Fruit fly (Drosophila melanogaster) whole organism, adult: ENCODE data around the gene ZnT86D.

ENCODE experiments used
- CG11617 ChIP-seq: fragments of 200-800 bp; sonication (Bioruptor generic); optimal IDR thresholded peaks from 2 replicates; lab custom pipeline; 2017; ENCODE audit warnings: mild to moderate bottlenecking, missing biosample characterization, missing genetic modification reagents, missing genetic modification characterization
- CG12768 ChIP-seq: fragments of 200-800 bp; sonication (Bioruptor generic); optimal IDR thresholded peaks from 2 replicates; lab custom pipeline; 2017; ENCODE audit warnings: missing biosample characterization, missing genetic modification characterization, mild to moderate bottlenecking, moderate library complexity, missing genetic modification reagents
- CG14711 ChIP-seq: fragments of 200-800 bp; sonication (Bioruptor generic); optimal IDR thresholded peaks from 2 replicates; lab custom pipeline; 2018; ENCODE audit warnings: missing biosample characterization, mild to moderate bottlenecking, missing genetic modification characterization, moderate library complexity
- CG1620 ChIP-seq: fragments of 200-800 bp; sonication (Bioruptor generic); optimal IDR thresholded peaks from 2 replicates; lab custom pipeline; 2016; ENCODE audit warnings: missing biosample characterization, missing genetic modification characterization
- CG33017 ChIP-seq: fragments of 200-800 bp; sonication (Bioruptor generic); optimal IDR thresholded peaks from 2 replicates; lab custom pipeline; 2018; ENCODE audit warnings: missing biosample characterization, mild to moderate bottlenecking, missing genetic modification characterization, moderate library complexity
- CG5204 ChIP-seq: fragments of 200-800 bp; sonication (Bioruptor generic); optimal IDR thresholded peaks from 2 replicates; lab custom pipeline; 2016; ENCODE audit warnings: missing biosample characterization, missing genetic modification characterization
- CG7045 ChIP-seq: fragments of 200-800 bp; sonication (Bioruptor generic); optimal IDR thresholded peaks from 2 replicates; lab custom pipeline; 2017; ENCODE audit warnings: missing biosample characterization, mild to moderate bottlenecking, missing genetic modification characterization
- CG7101 ChIP-seq: fragments of 200-800 bp; sonication (Bioruptor generic); optimal IDR thresholded peaks from 2 replicates; lab custom pipeline; 2018; ENCODE audit warnings: missing biosample characterization, mild to moderate bottlenecking, missing genetic modification characterization, moderate library complexity
- Clk ChIP-seq: fragments of 200-800 bp; sonication (Bioruptor generic); optimal IDR thresholded peaks from 2 replicates; lab custom pipeline; 2017; ENCODE audit warnings: missing biosample characterization, missing genetic modification characterization
- Crg-1 ChIP-seq: fragments of 200-800 bp; sonication (Bioruptor generic); optimal IDR thresholded peaks from 2 replicates; lab custom pipeline; 2016; ENCODE audit warnings: missing biosample characterization, missing genetic modification characterization
- Hr96 ChIP-seq: fragments of 200-800 bp; sonication (Bioruptor generic); optimal IDR thresholded peaks from 2 replicates; lab custom pipeline; 2016; ENCODE audit warnings: missing biosample characterization, missing genetic modification characterization
- Mnt ChIP-seq: fragments of 200-800 bp; sonication (Bioruptor generic); optimal IDR thresholded peaks from 2 replicates; lab custom pipeline; 2016; ENCODE audit warnings: missing biosample characterization, mild to moderate bottlenecking, missing genetic modification characterization
- bab1 ChIP-seq: fragments of 200-800 bp; sonication (Bioruptor generic); optimal IDR thresholded peaks from 3 replicates; lab custom pipeline; 2019; ENCODE audit warnings: missing biosample characterization, mild to moderate bottlenecking, missing genetic modification characterization, moderate library complexity
- cic ChIP-seq: fragments of 200-800 bp; sonication (Bioruptor generic); optimal IDR thresholded peaks from 2 replicates; lab custom pipeline; 2017; ENCODE audit warnings: missing biosample characterization, mild to moderate bottlenecking, missing genetic modification characterization, moderate library complexity
- cnc ChIP-seq, 2 experiments: fragments of >200 bp; optimal IDR thresholded peaks; 2 replicates each; lab custom pipeline; 2017
- kay ChIP-seq: fragments of 200-800 bp; sonication (Bioruptor generic); peaks from one replicate; lab custom pipeline; 2016; ENCODE audit warnings: missing biosample characterization, missing genetic modification characterization, borderline replicate concordance
- ovo ChIP-seq: fragments of 200-800 bp; sonication (Bioruptor generic); optimal IDR thresholded peaks from 2 replicates; lab custom pipeline; 2016; ENCODE audit warnings: missing biosample characterization, missing genetic modification characterization
- pad ChIP-seq: fragments of 200-800 bp; sonication (Bioruptor generic); optimal IDR thresholded peaks from 3 replicates; lab custom pipeline; 2017; ENCODE audit warnings: missing biosample characterization, missing genetic modification characterization, mild to moderate bottlenecking, moderate library complexity, missing genetic modification reagents
- tj ChIP-seq: fragments of 200-800 bp; sonication (Bioruptor generic); optimal IDR thresholded peaks from 3 replicates; lab custom pipeline; 2017; ENCODE audit warnings: missing biosample characterization, mild to moderate bottlenecking, missing genetic modification characterization, moderate library complexity
- toe ChIP-seq: fragments of 200-800 bp; sonication (Bioruptor generic); optimal IDR thresholded peaks from 2 replicates; lab custom pipeline; 2016; ENCODE audit warnings: missing biosample characterization, missing genetic modification characterization

ZnT86D gene

DNA sequence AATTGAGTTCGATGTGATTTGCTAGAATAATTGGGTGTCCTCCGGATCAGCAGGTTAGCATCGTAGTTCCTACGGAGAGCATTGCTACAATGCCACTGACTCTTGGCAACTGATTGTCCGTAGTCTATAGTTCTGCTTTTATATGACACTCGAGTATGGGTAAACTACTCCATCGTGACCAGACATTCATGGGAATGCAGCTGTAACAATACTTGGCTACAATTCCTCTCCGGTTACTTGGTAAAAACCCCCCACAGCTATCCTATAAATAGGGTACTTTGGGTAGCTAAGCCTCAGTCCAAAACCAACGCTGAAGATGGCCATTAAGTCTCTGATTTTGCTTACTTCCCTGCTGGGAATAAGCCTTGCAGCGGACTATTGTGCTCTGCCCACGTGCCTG, 10.9 kb upstream of the ZnT86D start, which contains the start of gene scpr-C:
TSS of gene scpr-C (plus strand) at position 301 of the 400 bp plus-strand sequence.
- TF ChIP-seq toe (GFP tag; lab: Kevin White, UChicago) (no peak), CG33017 (no peak), Mnt (GFP tag; lab: Kevin White, UChicago) (no peak), kay (GFP tag; lab: Kevin White, UChicago) (no peak), cnc (optimal IDR thresholded peaks at IDR 0.05; lab: Kevin White, UChicago) (no peak), Clk (GFP tag; lab: Kevin White, UChicago) (no peak), CG7045 (GFP tag; lab: Kevin White, UChicago) (no peak), Crg-1 (GFP tag; lab: Kevin White, UChicago) (no peak), CG14711 (tag; lab: Kevin White, UChicago) (no peak), CG7101 (tag; lab: Kevin White, UChicago) (no peak), CG12768 (GFP tag; lab: Kevin White, UChicago) (no peak)

DNA sequence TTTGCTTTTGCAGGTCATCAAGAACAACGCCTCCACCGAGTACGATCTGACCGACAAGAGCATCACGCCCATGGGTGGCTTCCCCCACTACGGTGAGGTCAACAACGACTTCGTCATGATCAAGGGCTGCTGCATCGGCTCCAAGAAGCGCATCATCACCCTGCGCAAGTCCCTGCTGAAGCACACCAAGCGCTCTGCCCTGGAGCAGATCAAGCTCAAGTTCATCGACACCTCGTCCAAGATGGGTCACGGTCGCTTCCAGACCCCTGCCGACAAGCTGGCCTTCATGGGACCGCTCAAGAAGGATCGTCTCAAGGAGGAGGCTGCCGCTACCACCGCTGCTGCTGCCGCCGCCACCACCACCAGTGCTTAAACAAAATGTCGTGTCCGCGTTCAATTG, 10.1 kb upstream of the ZnT86D start:
- TF ChIP-seq CG5204 (GFP tag; lab: Kevin White, UChicago) (no peak), CG14711 (tag; lab: Kevin White, UChicago) (no peak)

DNA sequence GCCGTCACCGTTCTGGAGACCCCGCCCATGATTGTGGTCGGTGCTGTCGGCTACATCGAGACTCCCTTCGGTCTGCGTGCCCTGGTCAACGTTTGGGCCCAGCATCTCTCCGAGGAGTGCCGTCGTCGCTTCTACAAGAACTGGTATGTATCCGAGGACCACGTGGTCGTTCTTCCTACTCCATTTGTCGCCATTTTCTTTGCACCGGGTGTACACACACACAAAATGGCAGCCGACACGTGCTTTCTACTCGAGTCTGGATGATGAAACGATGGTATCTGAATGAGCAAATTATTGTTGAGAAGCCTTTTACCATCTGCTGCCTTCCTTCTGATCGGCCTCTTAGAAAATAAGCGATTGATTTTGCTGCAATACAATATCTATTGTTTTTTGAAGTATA, 8.2 kb upstream of the ZnT86D start:
- TF ChIP-seq bab1 (GFP tag; lab: Kevin White, UChicago) (no peak), Mnt (GFP tag; lab: Kevin White, UChicago) (peak; percentile 3), CG11617 (no peak), kay (GFP tag; lab: Kevin White, UChicago) (no peak)

DNA sequence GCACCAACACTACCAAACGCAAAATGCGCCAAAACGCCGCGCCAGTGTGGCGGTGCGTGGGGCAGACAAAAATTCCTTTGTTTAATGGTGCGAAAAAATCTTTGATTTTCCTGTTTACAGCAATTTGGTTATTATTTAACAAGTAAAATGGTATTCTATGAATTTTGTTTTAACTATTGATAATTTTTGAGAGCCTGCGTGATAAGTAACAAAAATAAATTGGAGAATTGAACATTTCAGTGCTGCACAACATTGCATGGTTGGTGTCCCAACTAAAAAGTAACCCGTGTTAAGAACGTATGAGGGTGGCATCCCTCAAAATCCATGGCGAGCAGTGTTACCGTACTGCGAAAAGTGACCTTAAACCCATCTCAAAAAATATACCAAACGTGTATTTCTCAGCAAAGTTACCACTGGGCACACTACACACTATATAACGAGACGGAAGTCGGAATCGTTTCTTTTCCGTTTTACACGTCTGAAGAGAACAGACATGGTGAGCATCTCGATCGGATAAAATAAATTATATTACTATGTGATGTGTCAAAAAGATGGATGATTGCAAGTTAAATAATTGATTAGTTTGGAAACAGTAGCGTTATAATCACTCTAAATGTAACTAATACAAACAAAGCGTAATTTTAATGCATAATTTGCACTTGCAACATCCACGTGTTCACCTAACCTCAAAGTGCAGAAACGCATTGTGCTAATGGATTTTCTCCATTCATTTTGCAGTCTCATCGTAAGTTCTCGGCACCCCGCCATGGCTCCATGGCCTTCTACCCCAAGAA, 7.3 kb upstream of the ZnT86D start, which contains the start of the genes CG6693 and RpL3:
TSS of gene CG6693 (minus strand) at position 203 of the 794 bp plus-strand sequence.
TSS of gene RpL3 (plus strand) at position 458 of the 794 bp plus-strand sequence.
- TF ChIP-seq tj (GFP tag; lab: Kevin White, UChicago) (peak; percentile 56), CG33017 (peak; percentile 90), toe (GFP tag; lab: Kevin White, UChicago) (peak; percentile 68), pad (GFP tag; lab: Kevin White, UChicago) (peak; percentile 73), CG12768 (GFP tag; lab: Kevin White, UChicago) (peak; percentile 85), cic (GFP tag; lab: Kevin White, UChicago) (peak; percentile 75), CG14711 (tag; lab: Kevin White, UChicago) (peak; percentile 57), Mnt (GFP tag; lab: Kevin White, UChicago) (peak; percentile 97), cnc (optimal IDR thresholded peaks at IDR 0.05; lab: Kevin White, UChicago) (peak in 1 of 2 experiments; percentile 46), CG7101 (tag; lab: Kevin White, UChicago) (peak; percentile 91), CG11617 (peak; percentile 84), bab1 (GFP tag; lab: Kevin White, UChicago) (peak; percentile 87), CG7045 (GFP tag; lab: Kevin White, UChicago) (peak; percentile 69), Hr96 (GFP tag; lab: Kevin White, UChicago) (peak; percentile 81), CG1620 (GFP tag; lab: Kevin White, UChicago) (peak; percentile 73), CG5204 (GFP tag; lab: Kevin White, UChicago) (no peak), ovo (peak; percentile 39), kay (GFP tag; lab: Kevin White, UChicago) (no peak), Crg-1 (GFP tag; lab: Kevin White, UChicago) (peak; percentile 78), Clk (GFP tag; lab: Kevin White, UChicago) (peak; percentile 54)

DNA sequence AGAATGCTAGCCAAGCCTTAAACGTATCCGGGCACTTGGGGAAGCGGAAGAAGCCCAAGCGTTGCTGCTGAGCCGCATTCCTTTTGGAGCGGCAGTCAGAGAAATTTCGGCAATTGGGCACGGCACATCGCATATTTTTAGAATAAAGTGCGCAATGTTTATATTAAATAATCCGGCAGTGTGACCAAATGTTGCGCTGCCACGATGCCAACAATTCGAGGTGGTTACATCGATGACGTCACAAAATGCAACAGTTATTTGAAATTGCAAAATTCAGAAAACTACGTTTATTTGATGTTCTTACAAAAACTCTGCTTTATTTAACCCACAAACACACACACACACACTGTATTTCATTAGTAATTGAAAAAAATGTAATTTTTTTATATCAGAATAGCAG, 5.5 kb upstream of the ZnT86D start, which contains the start of gene CG6689:
TSS of gene CG6689 (minus strand) at position 182 of the 400 bp plus-strand sequence.
- TF ChIP-seq CG5204 (GFP tag; lab: Kevin White, UChicago) = no peak
- TF ChIP-seq kay (GFP tag; lab: Kevin White, UChicago) = no peak
- TF ChIP-seq Mnt (GFP tag; lab: Kevin White, UChicago) = peak; percentile 13
- TF ChIP-seq Crg-1 (GFP tag; lab: Kevin White, UChicago) = no peak
- peak; percentile 6 for TF ChIP-seq CG11617

DNA sequence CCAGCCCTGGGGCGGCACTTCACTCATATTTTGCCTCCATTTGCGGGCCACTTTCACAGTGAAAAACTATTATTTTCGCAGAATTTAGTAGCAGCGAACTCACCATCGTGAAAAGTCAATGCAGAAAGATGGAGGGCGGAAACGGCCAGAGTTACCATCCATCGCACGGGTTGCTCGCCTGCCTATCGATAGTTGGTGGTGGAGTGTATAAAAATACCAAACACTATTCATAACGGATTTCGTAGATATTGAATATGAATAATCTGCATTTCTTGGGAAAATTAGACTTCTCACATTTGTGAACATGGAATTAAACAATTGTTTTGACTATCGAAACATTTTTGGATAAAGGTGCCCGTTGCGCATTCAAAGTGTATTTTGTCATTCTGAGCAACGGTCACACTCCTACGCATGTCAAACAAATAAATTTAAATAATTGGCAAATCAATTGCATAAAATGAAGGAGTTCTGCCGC, 1.9 kb upstream of the ZnT86D start, which contains the start of the genes RpS25 and CG4820:
TSS of gene RpS25 (minus strand) at position 132 of the 475 bp plus-strand sequence.
TSS of gene CG4820 (plus strand) at position 380 of the 475 bp plus-strand sequence.
- TF ChIP-seq ovo (peak; percentile 91), CG14711 (tag; lab: Kevin White, UChicago) (peak; percentile 97), CG7045 (GFP tag; lab: Kevin White, UChicago) (peak; percentile 90), Hr96 (GFP tag; lab: Kevin White, UChicago) (peak; percentile 94), toe (GFP tag; lab: Kevin White, UChicago) (peak; percentile 87), pad (GFP tag; lab: Kevin White, UChicago) (peak; percentile 83), CG12768 (GFP tag; lab: Kevin White, UChicago) (peak; percentile 93), CG7101 (tag; lab: Kevin White, UChicago) (peak; percentile 94), tj (GFP tag; lab: Kevin White, UChicago) (peak; percentile 82), bab1 (GFP tag; lab: Kevin White, UChicago) (peak; percentile 97), CG11617 (peak; percentile 96), CG33017 (peak; percentile 88), CG5204 (GFP tag; lab: Kevin White, UChicago) (no peak), cnc (optimal IDR thresholded peaks at IDR 0.05; lab: Kevin White, UChicago) (no peak), Clk (GFP tag; lab: Kevin White, UChicago) (peak; percentile 88), Crg-1 (GFP tag; lab: Kevin White, UChicago) (peak; percentile 96), Mnt (GFP tag; lab: Kevin White, UChicago) (peak; percentile 93), CG1620 (GFP tag; lab: Kevin White, UChicago) (peak; percentile 96), cic (GFP tag; lab: Kevin White, UChicago) (peak; percentile 81), kay (GFP tag; lab: Kevin White, UChicago) (no peak)
